Worm (Caenorhabditis elegans) whole organism, L4 larva: Measurements from ENCODE around the gene sfxn-1.5.
A peak's percentile ranks its signal among the peaks of the same experiment; 100 is the strongest.

Experiments used
- F10B5.3 ChIP-seq: sonication (generic microtip); optimal IDR thresholded peaks from 2 replicates; lab custom pipeline; 2016; ENCODE audit warnings: mild to moderate bottlenecking, missing genetic modification characterization, missing compliant biosample characterization
- F37D6.2 ChIP-seq: sonication (generic microtip); optimal IDR thresholded peaks from 2 replicates; lab custom pipeline; 2016; ENCODE audit warnings: mild to moderate bottlenecking, missing genetic modification characterization, missing compliant biosample characterization
- T20F7.1 ChIP-seq: fragments of 200-800 bp; sonication (Bioruptor generic); optimal IDR thresholded peaks from 2 replicates; lab custom pipeline; 2018; ENCODE audit warnings: mild to moderate bottlenecking, missing genetic modification characterization, missing compliant biosample characterization
- T26A8.4 ChIP-seq: fragments of 200-800 bp; sonication (Bioruptor generic); IDR thresholded peaks from 2 replicates; pipeline ENCODE4 v1.3.6; 2022; ENCODE audit warnings: missing genetic modification characterization, missing compliant biosample characterization
- aha-1 ChIP-seq: fragments of 150-350 bp; peaks from one replicate; lab custom pipeline; 2014; ENCODE audit warnings: missing biosample characterization, missing genetic modification characterization
- arid-1 ChIP-seq: fragments of 200-800 bp; sonication (Bioruptor generic); conservative IDR thresholded peaks from 2 replicates; pipeline ENCODE4 v1.3.6; 2022; ENCODE audit warnings: missing genetic modification reagents, missing genetic modification characterization, missing compliant biosample characterization
- attf-4 ChIP-seq: sonication (generic microtip); optimal IDR thresholded peaks from 3 replicates; lab custom pipeline; 2017; ENCODE audit warnings: missing biosample characterization, missing genetic modification characterization
- ceh-28 ChIP-seq: fragments of 150-350 bp; optimal IDR thresholded peaks from 2 replicates; lab custom pipeline; 2014; ENCODE audit warnings: missing biosample characterization, missing genetic modification reagents, missing genetic modification characterization
- cey-2 ChIP-seq: sonication (generic microtip); optimal IDR thresholded peaks from 3 replicates; lab custom pipeline; 2017; ENCODE audit warnings: missing genetic modification characterization, mild to moderate bottlenecking, missing compliant biosample characterization, antibody characterized with exemption, borderline replicate concordance; ENCODE audit not compliant: insufficient read depth
- daf-16 ChIP-seq, 3 experiments: sonication (generic microtip); optimal IDR thresholded peaks; 2 replicates each; lab custom pipeline; 2016 to 2017; ENCODE audit warnings: missing genetic modification characterization in 3 of 3, missing genetic modification reagents in 3 of 3, mild to moderate bottlenecking in 2 of 3, missing compliant biosample characterization in 2 of 3, missing biosample characterization in 1 of 3, moderate library complexity in 1 of 3
- dmd-6 ChIP-seq: fragments of 200-800 bp; sonication (Bioruptor generic); IDR thresholded peaks from 2 replicates; pipeline ENCODE4 v1.3.6; 2022; ENCODE audit warnings: missing genetic modification reagents, missing genetic modification characterization, missing compliant biosample characterization
- dmd-9 ChIP-seq: fragments of 200-800 bp; sonication (Bioruptor generic); IDR thresholded peaks from 2 replicates; pipeline ENCODE4 v1.3.6; 2022; ENCODE audit warnings: missing genetic modification reagents, missing genetic modification characterization, missing compliant biosample characterization
- dpl-1 ChIP-seq: fragments of 150-350 bp; optimal IDR thresholded peaks from 2 replicates; lab custom pipeline; 2014; ENCODE audit warnings: missing biosample characterization, missing genetic modification reagents, missing genetic modification characterization
- dve-1 ChIP-seq: sonication (generic microtip); optimal IDR thresholded peaks from 2 replicates; lab custom pipeline; 2017; ENCODE audit warnings: antibody characterized with exemption, mild to moderate bottlenecking, missing genetic modification characterization, missing compliant biosample characterization; ENCODE audit not compliant: insufficient read depth
- egl-43 ChIP-seq: fragments of 200-800 bp; sonication (Bioruptor generic); IDR thresholded peaks from 2 replicates; pipeline ENCODE4 v1.3.6; 2022; ENCODE audit warnings: missing genetic modification reagents, missing genetic modification characterization, missing compliant biosample characterization
- gei-8 ChIP-seq: fragments of 200-800 bp; sonication (Bioruptor generic); optimal IDR thresholded peaks from 2 replicates; lab custom pipeline; 2018; ENCODE audit warnings: mild to moderate bottlenecking, missing genetic modification characterization, missing compliant biosample characterization
- hmg-1.1 ChIP-seq: fragments of 200-800 bp; sonication (Bioruptor generic); IDR thresholded peaks from 2 replicates; pipeline ENCODE4 v1.3.6; 2022; ENCODE audit warnings: missing genetic modification reagents, missing genetic modification characterization, missing compliant biosample characterization
- lin-13 ChIP-seq: fragments of 150-350 bp; optimal IDR thresholded peaks from 2 replicates; lab custom pipeline; 2014; ENCODE audit warnings: missing biosample characterization, missing genetic modification reagents, missing genetic modification characterization
- mdt-29 ChIP-seq: fragments of 200-800 bp; sonication (Bioruptor generic); IDR thresholded peaks from 2 replicates; pipeline ENCODE4 v1.3.6; 2022; ENCODE audit warnings: missing genetic modification reagents, missing genetic modification characterization, missing compliant biosample characterization
- mep-1 ChIP-seq: fragments of 150-350 bp; sonication (generic microtip); optimal IDR thresholded peaks from 3 replicates; lab custom pipeline; 2014; ENCODE audit warnings: missing biosample characterization, missing genetic modification characterization
- mes-2 ChIP-seq: sonication (generic microtip); optimal IDR thresholded peaks from 2 replicates; lab custom pipeline; 2016; ENCODE audit warnings: missing genotype, mild to moderate bottlenecking, missing genetic modification characterization, missing compliant biosample characterization; ENCODE audit not compliant: poor library complexity, severe bottlenecking
- mxl-3 ChIP-seq: fragments of 200-800 bp; sonication (Bioruptor generic); optimal IDR thresholded peaks from 2 replicates; lab custom pipeline; 2018; ENCODE audit warnings: mild to moderate bottlenecking, missing genetic modification characterization, missing compliant biosample characterization
- nhr-10 ChIP-seq: fragments of 150-350 bp; optimal IDR thresholded peaks from 2 replicates; lab custom pipeline; 2014; ENCODE audit warnings: missing biosample characterization, missing genetic modification characterization
- nhr-11 ChIP-seq: fragments of 150-350 bp; optimal IDR thresholded peaks from 2 replicates; lab custom pipeline; 2014; ENCODE audit warnings: missing biosample characterization, missing genetic modification characterization
- nhr-28 ChIP-seq: fragments of 150-350 bp; optimal IDR thresholded peaks from 2 replicates; lab custom pipeline; 2014; ENCODE audit warnings: missing biosample characterization, missing genetic modification characterization
- nhr-41 ChIP-seq: fragments of 200-800 bp; sonication (Bioruptor generic); IDR thresholded peaks from 2 replicates; pipeline ENCODE4 v1.3.6; 2022; ENCODE audit warnings: missing genetic modification reagents, missing genetic modification characterization, missing compliant biosample characterization
- nhr-48 ChIP-seq: sonication (generic microtip); optimal IDR thresholded peaks from 2 replicates; lab custom pipeline; 2016; ENCODE audit warnings: mild to moderate bottlenecking, missing genetic modification characterization, missing compliant biosample characterization
- nhr-76 ChIP-seq: fragments of 150-350 bp; optimal IDR thresholded peaks from 2 replicates; lab custom pipeline; 2014; ENCODE audit warnings: missing biosample characterization, missing genetic modification characterization
- nhr-77 ChIP-seq: fragments of 150-350 bp; optimal IDR thresholded peaks from 2 replicates; lab custom pipeline; 2014; ENCODE audit warnings: missing biosample characterization, missing genetic modification characterization
- pha-4 ChIP-seq, 2 experiments: fragments of 150-350 bp in 1 of 2; fragments of 200-800 bp in 1 of 2; sonication (Bioruptor generic) in 1 of 2; IDR thresholded peaks in 1 of 2; optimal IDR thresholded peaks in 1 of 2; 2 replicates each; pipeline versions ENCODE4 v1.3.6 to Lab custom; 2014 to 2022; ENCODE audit warnings: missing genetic modification characterization in 2 of 2, missing genetic modification reagents in 2 of 2, missing biosample characterization in 1 of 2, missing compliant biosample characterization in 1 of 2
- sdz-12 ChIP-seq: fragments of 200-800 bp; sonication (Bioruptor generic); optimal IDR thresholded peaks from 2 replicates; lab custom pipeline; 2018; ENCODE audit warnings: mild to moderate bottlenecking, missing genetic modification characterization, missing compliant biosample characterization
- snpc-4 ChIP-seq: fragments of 150-350 bp; optimal IDR thresholded peaks from 2 replicates; lab custom pipeline; 2014; ENCODE audit warnings: missing biosample characterization, missing genetic modification characterization
- tra-1 ChIP-seq: fragments of 200-800 bp; sonication (Bioruptor generic); IDR thresholded peaks from 2 replicates; pipeline ENCODE4 v1.3.6; 2022; ENCODE audit warnings: missing genetic modification reagents, missing genetic modification characterization, missing compliant biosample characterization
- vab-7 ChIP-seq: fragments of 200-800 bp; sonication (Bioruptor generic); IDR thresholded peaks from 2 replicates; pipeline ENCODE4 v1.3.6; 2022; ENCODE audit warnings: missing genetic modification reagents, missing genetic modification characterization, missing compliant biosample characterization

The sfxn-1.5 gene

ce11 chrX:11665522-11666017 lies 4.1 kb upstream of the sfxn-1.5 start:
- TF ChIP-seq aha-1 (peak; percentile 61), dmd-9 (GFP tag; lab: Robert Waterston, UW) (no peak)

ce11 chrX:11664184-11664583 lies 2.7 kb upstream of the sfxn-1.5 start:
- TF ChIP-seq dve-1 (tag; lab: Kevin White, UChicago), result peak; percentile 8
- TF ChIP-seq sdz-12, result no peak
- TF ChIP-seq pha-4 (GFP tag; IDR thresholded peaks at IDR 0.05; lab: Robert Waterston, UW), result no peak
- TF ChIP-seq pha-4 (tag; optimal IDR thresholded peaks at IDR 0.05; lab: Kevin White, UChicago), result peak; percentile 62
- TF ChIP-seq arid-1 (GFP tag; lab: Robert Waterston, UW), result no peak
- no peak for TF ChIP-seq mep-1 (tag; lab: Kevin White, UChicago)
- no peak for TF ChIP-seq cey-2 (tag; lab: Kevin White, UChicago)
- TF ChIP-seq lin-13 (GFP tag; lab: Kevin White, UChicago), result no peak
- no peak for TF ChIP-seq daf-16 (GFP tag; optimal IDR thresholded peaks at IDR 0.05; lab: Kevin White, UChicago)
- TF ChIP-seq daf-16 (tag; optimal IDR thresholded peaks at IDR 0.05; lab: Kevin White, UChicago), result peak; percentile 52
- TF ChIP-seq gei-8 (GFP tag; lab: Kevin White, UChicago), result no peak
- TF ChIP-seq nhr-48 (tag; lab: Kevin White, UChicago), result no peak
- no peak for TF ChIP-seq nhr-77 (tag; lab: Kevin White, UChicago)
- no peak for TF ChIP-seq egl-43 (GFP tag; lab: Robert Waterston, UW)
- no peak for TF ChIP-seq nhr-76 (tag; lab: Kevin White, UChicago)
- TF ChIP-seq T26A8.4, result no peak
- TF ChIP-seq aha-1, result peak; percentile 53
- TF ChIP-seq F10B5.3 (tag; lab: Kevin White, UChicago), result no peak
- peak; percentile 9 for TF ChIP-seq mes-2
- TF ChIP-seq snpc-4 (tag; lab: Kevin White, UChicago), result no peak

- TF ChIP-seq nhr-28 (tag; lab: Kevin White, UChicago), result peak; percentile 9
- no peak for TF ChIP-seq hmg-1.1 (GFP tag; lab: Robert Waterston, UW)
- TF ChIP-seq mdt-29 (GFP tag; lab: Robert Waterston, UW), result no peak
- no peak for TF ChIP-seq nhr-41 (GFP tag; lab: Robert Waterston, UW)
- no peak for TF ChIP-seq mxl-3 (GFP tag; lab: Kevin White, UChicago)
- TF ChIP-seq attf-4 (tag; lab: Kevin White, UChicago), result no peak
- TF ChIP-seq pha-4 (GFP tag; IDR thresholded peaks at IDR 0.05; lab: Robert Waterston, UW), result no peak
- TF ChIP-seq pha-4 (tag; optimal IDR thresholded peaks at IDR 0.05; lab: Kevin White, UChicago), result no peak
- no peak for TF ChIP-seq nhr-10 (tag; lab: Kevin White, UChicago)
- no peak for TF ChIP-seq vab-7 (GFP tag; lab: Robert Waterston, UW)
- no peak for TF ChIP-seq dmd-6 (GFP tag; lab: Robert Waterston, UW)
- no peak for TF ChIP-seq nhr-77 (tag; lab: Kevin White, UChicago)
- no peak for TF ChIP-seq T26A8.4
- no peak for TF ChIP-seq nhr-11
- no peak for TF ChIP-seq tra-1 (GFP tag; lab: Robert Waterston, UW)
- TF ChIP-seq F37D6.2 (tag; lab: Kevin White, UChicago), result no peak
- TF ChIP-seq ceh-28 (tag; lab: Kevin White, UChicago), result no peak
- no peak for TF ChIP-seq nhr-76 (tag; lab: Kevin White, UChicago)
- no peak for TF ChIP-seq lin-13 (GFP tag; lab: Kevin White, UChicago)
- TF ChIP-seq mes-2, result peak; percentile 5
- no peak for TF ChIP-seq T20F7.1 (GFP tag; lab: Kevin White, UChicago)
- peak; percentile 52 for TF ChIP-seq dve-1 (tag; lab: Kevin White, UChicago)
- TF ChIP-seq F10B5.3 (tag; lab: Kevin White, UChicago), result no peak
- TF ChIP-seq dpl-1 (GFP tag; lab: Kevin White, UChicago), result peak; percentile 65
Observed at ce11 chrX:11662557-11662956, 1.1 kb upstream of the sfxn-1.5 start.
